Fruit fly (Drosophila melanogaster) whole organism, prepupa: ENCODE data around the gene MED15.

Source experiments
- CG10631 ChIP-seq: fragments of 200-800 bp; sonication (Bioruptor generic); optimal IDR thresholded peaks from 2 replicates; lab custom pipeline; 2016; ENCODE audit warnings: missing biosample characterization, missing genetic modification characterization
- CG10669 ChIP-seq: fragments of 200-800 bp; sonication (Bioruptor generic); optimal IDR thresholded peaks from 3 replicates; lab custom pipeline; 2018; ENCODE audit warnings: missing biosample characterization, mild to moderate bottlenecking, missing genetic modification characterization, moderate library complexity
- CG11762 ChIP-seq: fragments of 200-800 bp; sonication (Bioruptor generic); optimal IDR thresholded peaks from 3 replicates; lab custom pipeline; 2016; ENCODE audit warnings: missing biosample characterization, missing genetic modification characterization; ENCODE audit not compliant: insufficient read depth
- CG15336 ChIP-seq: fragments of 200-800 bp; sonication (Bioruptor generic); IDR thresholded peaks from 2 replicates; pipeline ENCODE4 v1.3.6; 2022; ENCODE audit warnings: missing biosample characterization, missing genetic modification characterization
- CG1621 ChIP-seq: fragments of 200-800 bp; sonication (Bioruptor generic); optimal IDR thresholded peaks from 3 replicates; lab custom pipeline; 2018; ENCODE audit warnings: missing biosample characterization, mild to moderate bottlenecking, missing genetic modification characterization
- CG16779 ChIP-seq: fragments of 200-800 bp; sonication (Bioruptor generic); optimal IDR thresholded peaks from 3 replicates; lab custom pipeline; 2017; ENCODE audit warnings: missing biosample characterization, mild to moderate bottlenecking, missing genetic modification characterization
- CG3032 ChIP-seq: fragments of 200-800 bp; optimal IDR thresholded peaks from 2 replicates; lab custom pipeline; 2019; ENCODE audit warnings: missing biosample characterization, mild to moderate bottlenecking, missing genetic modification characterization, moderate library complexity
- CG31627 ChIP-seq: fragments of 200-800 bp; sonication (Bioruptor generic); optimal IDR thresholded peaks from 3 replicates; lab custom pipeline; 2016; ENCODE audit warnings: missing biosample characterization, missing genetic modification characterization
- CG32006 ChIP-seq: fragments of 200-800 bp; sonication (Bioruptor generic); optimal IDR thresholded peaks from 3 replicates; lab custom pipeline; 2017; ENCODE audit warnings: missing biosample characterization, mild to moderate bottlenecking, missing genetic modification characterization
- CG34406 ChIP-seq: fragments of 200-800 bp; sonication (Bioruptor generic); optimal IDR thresholded peaks from 3 replicates; lab custom pipeline; 2016; ENCODE audit warnings: missing biosample characterization, missing genetic modification characterization
- CG3919 ChIP-seq: fragments of 200-800 bp; sonication (Bioruptor generic); optimal IDR thresholded peaks from 3 replicates; lab custom pipeline; 2016; ENCODE audit warnings: missing biosample characterization, missing genetic modification characterization
- CG4318 ChIP-seq: fragments of 200-800 bp; sonication (Bioruptor generic); optimal IDR thresholded peaks from 3 replicates; lab custom pipeline; 2017; ENCODE audit warnings: missing biosample characterization, mild to moderate bottlenecking, missing genetic modification characterization
- CG6163 ChIP-seq: fragments of 200-800 bp; sonication (Bioruptor generic); IDR thresholded peaks from 3 replicates; pipeline ENCODE4 v1.3.6; 2022; ENCODE audit warnings: missing biosample characterization, missing genetic modification characterization
- CG6276 ChIP-seq: fragments of 200-800 bp; sonication (Bioruptor generic); optimal IDR thresholded peaks from 2 replicates; lab custom pipeline; 2017; ENCODE audit warnings: missing biosample characterization, mild to moderate bottlenecking, missing genetic modification characterization
- CG6792 ChIP-seq: fragments of 200-800 bp; sonication (Bioruptor generic); optimal IDR thresholded peaks from 3 replicates; lab custom pipeline; 2016; ENCODE audit warnings: missing biosample characterization, missing genetic modification characterization
- CG6808 ChIP-seq: fragments of 200-800 bp; sonication (Bioruptor generic); optimal IDR thresholded peaks from 3 replicates; lab custom pipeline; 2017; ENCODE audit warnings: missing biosample characterization, missing genetic modification characterization, mild to moderate bottlenecking, moderate library complexity, missing genetic modification reagents
- CG7368 ChIP-seq: fragments of 200-800 bp; sonication (Bioruptor generic); optimal IDR thresholded peaks from 3 replicates; lab custom pipeline; 2016; ENCODE audit warnings: missing biosample characterization, missing genetic modification characterization
- CG8319 ChIP-seq: fragments of 200-800 bp; sonication (Bioruptor generic); optimal IDR thresholded peaks from 3 replicates; lab custom pipeline; 2016; ENCODE audit warnings: missing biosample characterization, missing genetic modification characterization
- CG8632 ChIP-seq: fragments of 200-800 bp; sonication (Bioruptor generic); optimal IDR thresholded peaks from 3 replicates; lab custom pipeline; 2016; ENCODE audit warnings: missing biosample characterization, missing genetic modification characterization
- CG9139 ChIP-seq: fragments of 200-800 bp; sonication (Bioruptor generic); optimal IDR thresholded peaks from 3 replicates; lab custom pipeline; 2017; ENCODE audit warnings: missing biosample characterization, mild to moderate bottlenecking, missing genetic modification characterization
- Eip75B ChIP-seq: fragments of 200-800 bp; sonication (Bioruptor generic); optimal IDR thresholded peaks from 3 replicates; lab custom pipeline; 2016; ENCODE audit warnings: missing biosample characterization, missing genetic modification characterization
- Eip78C ChIP-seq: fragments of 200-800 bp; sonication (Bioruptor generic); peaks from one replicate; lab custom pipeline; 2016; ENCODE audit warnings: missing biosample characterization, missing genetic modification characterization
- Eip93F ChIP-seq: fragments of 200-800 bp; sonication (Bioruptor generic); optimal IDR thresholded peaks from 2 replicates; lab custom pipeline; 2016; ENCODE audit warnings: missing biosample characterization, mild to moderate bottlenecking, missing genetic modification characterization
- Ets96B ChIP-seq: fragments of 200-800 bp; optimal IDR thresholded peaks from 2 replicates; lab custom pipeline; 2019; ENCODE audit warnings: missing biosample characterization, mild to moderate bottlenecking, missing genetic modification characterization, moderate library complexity
- Gug ChIP-seq: fragments of 200-800 bp; sonication (Bioruptor generic); IDR thresholded peaks from 2 replicates; pipeline ENCODE4 v1.3.6; 2022; ENCODE audit warnings: missing biosample characterization, missing genetic modification characterization
- Hr39 ChIP-seq: fragments of 200-800 bp; sonication (Bioruptor generic); optimal IDR thresholded peaks from 2 replicates; lab custom pipeline; 2016; ENCODE audit warnings: missing biosample characterization, missing genetic modification characterization
- Hr4 ChIP-seq: fragments of 200-800 bp; sonication (Bioruptor generic); optimal IDR thresholded peaks from 3 replicates; lab custom pipeline; 2016; ENCODE audit warnings: missing biosample characterization, missing genetic modification characterization
- Lpt ChIP-seq: fragments of 200-800 bp; sonication (Bioruptor generic); optimal IDR thresholded peaks from 3 replicates; lab custom pipeline; 2016; ENCODE audit warnings: missing biosample characterization, missing genetic modification characterization
- Met ChIP-seq: fragments of 200-800 bp; sonication (Bioruptor generic); optimal IDR thresholded peaks from 3 replicates; lab custom pipeline; 2016; ENCODE audit warnings: missing biosample characterization, missing genetic modification characterization
- OdsH ChIP-seq: fragments of 200-800 bp; sonication (Bioruptor generic); optimal IDR thresholded peaks from 3 replicates; lab custom pipeline; 2016; ENCODE audit warnings: missing biosample characterization, missing genetic modification characterization
- Smox ChIP-seq: fragments of 200-800 bp; sonication (Bioruptor generic); optimal IDR thresholded peaks from 3 replicates; lab custom pipeline; 2016; ENCODE audit warnings: missing biosample characterization, missing genetic modification characterization
- Sox102F ChIP-seq: fragments of 200-800 bp; sonication (Bioruptor generic); optimal IDR thresholded peaks from 2 replicates; lab custom pipeline; 2016; ENCODE audit warnings: missing biosample characterization, mild to moderate bottlenecking, missing genetic modification characterization
- Sox15 ChIP-seq: fragments of 200-800 bp; sonication (Bioruptor generic); optimal IDR thresholded peaks from 3 replicates; lab custom pipeline; 2016; ENCODE audit warnings: missing biosample characterization, missing genetic modification characterization
- achi ChIP-seq: fragments of 200-800 bp; sonication (Bioruptor generic); optimal IDR thresholded peaks from 3 replicates; lab custom pipeline; 2016; ENCODE audit warnings: missing biosample characterization, missing genetic modification characterization
- acj6 ChIP-seq: fragments of 200-800 bp; sonication (Bioruptor generic); optimal IDR thresholded peaks from 3 replicates; lab custom pipeline; 2016; ENCODE audit warnings: missing biosample characterization, missing genetic modification characterization
- dac ChIP-seq: fragments of 200-800 bp; sonication (Bioruptor generic); optimal IDR thresholded peaks from 2 replicates; lab custom pipeline; 2017; ENCODE audit warnings: missing biosample characterization, mild to moderate bottlenecking, missing genetic modification characterization
- dsx ChIP-seq: fragments of 200-800 bp; optimal IDR thresholded peaks from 3 replicates; lab custom pipeline; 2019; ENCODE audit warnings: missing biosample characterization, mild to moderate bottlenecking, missing genetic modification characterization, moderate library complexity; ENCODE audit not compliant: poor library complexity, severe bottlenecking
- esn ChIP-seq: fragments of 200-800 bp; sonication (Bioruptor generic); optimal IDR thresholded peaks from 2 replicates; lab custom pipeline; 2016; ENCODE audit warnings: missing biosample characterization, mild to moderate bottlenecking, missing genetic modification characterization, moderate library complexity
- fd59A ChIP-seq: fragments of 200-800 bp; sonication (Bioruptor generic); optimal IDR thresholded peaks from 2 replicates; lab custom pipeline; 2017; ENCODE audit warnings: missing biosample characterization, mild to moderate bottlenecking, missing genetic modification characterization, missing genetic modification reagents
- lz ChIP-seq: fragments of 200-800 bp; sonication (Bioruptor generic); optimal IDR thresholded peaks from 3 replicates; lab custom pipeline; 2016; ENCODE audit warnings: missing biosample characterization, missing genetic modification characterization
- net ChIP-seq: fragments of 200-800 bp; sonication (Bioruptor generic); optimal IDR thresholded peaks from 3 replicates; lab custom pipeline; 2016; ENCODE audit warnings: missing biosample characterization, missing genetic modification characterization
- pdm3 ChIP-seq: fragments of 200-800 bp; sonication (Bioruptor generic); optimal IDR thresholded peaks from 3 replicates; lab custom pipeline; 2016; ENCODE audit warnings: missing biosample characterization, missing genetic modification characterization
- salr ChIP-seq, 2 experiments: fragments of 200-800 bp; sonication (Bioruptor generic); optimal IDR thresholded peaks; 3 replicates each; lab custom pipeline; 2016 to 2018; ENCODE audit warnings: missing biosample characterization in 2 of 2, missing genetic modification characterization in 2 of 2, mild to moderate bottlenecking in 1 of 2
- spab ChIP-seq: fragments of 200-800 bp; sonication (Bioruptor generic); optimal IDR thresholded peaks from 2 replicates; lab custom pipeline; 2017; ENCODE audit warnings: missing biosample characterization, mild to moderate bottlenecking, missing genetic modification characterization, missing genetic modification reagents
- svp ChIP-seq: fragments of 200-800 bp; sonication (Bioruptor generic); peaks from one replicate; lab custom pipeline; 2016; ENCODE audit warnings: missing biosample characterization, missing genetic modification characterization
- topi ChIP-seq: fragments of 200-800 bp; sonication (Bioruptor generic); optimal IDR thresholded peaks from 3 replicates; lab custom pipeline; 2016; ENCODE audit warnings: missing biosample characterization, missing genetic modification characterization

The MED15 gene

DNA sequence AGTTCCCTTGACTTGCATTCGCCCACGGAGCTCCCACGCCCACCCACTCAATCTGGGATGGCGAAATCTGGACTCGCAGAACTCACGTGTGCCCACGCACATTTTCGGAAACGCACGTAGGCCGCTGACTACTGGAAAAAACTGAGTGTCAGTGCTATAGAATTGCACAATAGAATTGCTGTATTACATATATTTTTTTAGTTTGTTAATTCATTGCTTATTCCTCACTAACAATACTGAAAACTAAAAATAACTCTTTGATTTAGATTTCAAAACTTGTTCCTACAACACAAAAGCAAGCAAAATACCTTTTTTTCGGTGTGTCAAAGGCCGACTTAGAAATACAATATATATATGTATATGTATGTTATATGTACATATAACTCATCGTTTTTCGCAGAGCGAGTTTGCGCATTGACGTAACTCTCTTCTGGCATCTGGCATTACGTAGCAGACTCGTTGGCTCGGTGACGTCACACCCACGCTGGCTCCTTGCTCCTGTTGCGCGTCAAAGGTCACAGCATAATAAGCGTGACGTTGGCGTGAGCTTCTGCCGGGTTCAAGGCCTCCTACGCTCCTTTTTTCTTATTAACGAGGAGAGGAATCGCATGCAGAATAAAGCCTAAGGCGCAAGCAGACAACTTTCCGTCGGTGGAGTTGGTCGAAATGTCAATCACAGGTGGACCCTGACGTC is 9.1 kb downstream of the MED15 start:
- peak; percentile 6 for TF ChIP-seq CG31627 (GFP tag; lab: Kevin White, UChicago)
- peak; percentile 35 for TF ChIP-seq dsx (GFP tag; lab: Kevin White, UChicago)
- TF ChIP-seq CG7368, result peak; percentile 27
- TF ChIP-seq dac (GFP tag; lab: Kevin White, UChicago), result no peak
- TF ChIP-seq OdsH (GFP tag; lab: Kevin White, UChicago), result peak; percentile 51
- peak; percentile 39 for TF ChIP-seq CG4318 (GFP tag; lab: Kevin White, UChicago)
- peak; percentile 34 for TF ChIP-seq CG8632
- TF ChIP-seq topi (GFP tag; lab: Kevin White, UChicago), result peak; percentile 43
- peak; percentile 67 for TF ChIP-seq pdm3 (GFP tag; lab: Kevin White, UChicago)
- TF ChIP-seq Hr4 (GFP tag; lab: Kevin White, UChicago), result peak; percentile 75
- peak; percentile 69 for TF ChIP-seq Ets96B (tag; lab: Kevin White, UChicago)
- TF ChIP-seq CG8319 (GFP tag; lab: Kevin White, UChicago), result no peak
- no peak for TF ChIP-seq Eip93F (GFP tag; lab: Kevin White, UChicago)
- TF ChIP-seq CG32006 (GFP tag; lab: Kevin White, UChicago), result peak; percentile 80
- peak; percentile 62 for TF ChIP-seq Met (GFP tag; lab: Kevin White, UChicago)
- peak; percentile 46 for TF ChIP-seq Smox
- peak; percentile 48 for TF ChIP-seq CG34406 (GFP tag; lab: Kevin White, UChicago)
- peak; percentile 10 for TF ChIP-seq Eip75B
- no peak for TF ChIP-seq Gug
- TF ChIP-seq CG6163 (GFP tag; lab: Robert Waterston, UW), result no peak
- TF ChIP-seq CG6808 (GFP tag; lab: Kevin White, UChicago), result peak; percentile 28
- peak; percentile 16 for TF ChIP-seq CG6792
- TF ChIP-seq esn (GFP tag; lab: Kevin White, UChicago), result peak; percentile 44
- peak; percentile 5 for TF ChIP-seq Sox15 (GFP tag; lab: Kevin White, UChicago)
- TF ChIP-seq CG9139 (GFP tag; lab: Kevin White, UChicago), result no peak
- TF ChIP-seq lz, result peak; percentile 43
- TF ChIP-seq Eip78C (GFP tag; lab: Kevin White, UChicago), result peak; percentile 78
- peak; percentile 53 for TF ChIP-seq Sox102F (GFP tag; lab: Kevin White, UChicago)
- TF ChIP-seq acj6 (GFP tag; lab: Kevin White, UChicago), result peak; percentile 56
- peak; percentile 60 for TF ChIP-seq CG6276 (GFP tag; lab: Kevin White, UChicago)
- TF ChIP-seq fd59A (GFP tag; lab: Kevin White, UChicago), result peak; percentile 14
- no peak for TF ChIP-seq net (GFP tag; lab: Kevin White, UChicago)
- TF ChIP-seq CG3032 (tag; lab: Kevin White, UChicago), result peak; percentile 51
- TF ChIP-seq CG11762 (GFP tag; lab: Kevin White, UChicago), result peak; percentile 45
- TF ChIP-seq CG10631 (GFP tag; lab: Kevin White, UChicago), result peak; percentile 54
- peak; percentile 28 for TF ChIP-seq Hr39
- peak; percentile 47 for TF ChIP-seq spab
- TF ChIP-seq svp, result no peak
- no peak for TF ChIP-seq CG15336 (GFP tag; lab: Robert Waterston, UW)
- TF ChIP-seq CG1621 (tag; lab: Kevin White, UChicago), result peak; percentile 38
- TF ChIP-seq salr (GFP tag; optimal IDR thresholded peaks at IDR 0.05; lab: Kevin White, UChicago), result peak in 1 of 2 experiments; percentile 27
- TF ChIP-seq Lpt, result no peak
- TF ChIP-seq achi (GFP tag; lab: Kevin White, UChicago), result peak; percentile 77
- TF ChIP-seq CG3919 (GFP tag; lab: Kevin White, UChicago), result peak; percentile 54
- TF ChIP-seq CG10669, result peak; percentile 55
- no peak for TF ChIP-seq CG16779 (tag; lab: Kevin White, UChicago)
